Fruit fly (Drosophila melanogaster): ENCODE results near the gene ssx.

The ssx gene

dm6 chrX:1375265-1375958 lies 5.0 kb downstream of the ssx start, which contains the start of gene AMPKalpha (continued):
- peak; percentile 56; the same call in 2 of the 3 replicates for TF ChIP-seq Opbp (GFP tag; IDR thresholded peaks at IDR 0.05; ENCODE audit: partially characterized antibody)
- TF ChIP-seq abd-A (tag; optimal IDR thresholded peaks at IDR 0.05): peak; percentile 24
- TF ChIP-seq CG11093 (GFP tag; IDR thresholded peaks at IDR 0.05): no peak
- peak; percentile 8; the same call in 1 of the 2 replicates for TF ChIP-seq Adf1 (GFP tag; IDR thresholded peaks at IDR 0.05)
- TF ChIP-seq CG6791 (GFP tag; IDR thresholded peaks at IDR 0.05; ENCODE audit: partially characterized antibody): peak; percentile 43; the same call in 1 of the 3 replicates
- peak in 1 of 2 experiments; percentile 38 for TF ChIP-seq Pdp1 (GFP tag; optimal IDR thresholded peaks at IDR 0.05)
- TF ChIP-seq CG10543 (GFP tag; optimal IDR thresholded peaks at IDR 0.05): no peak
- TF ChIP-seq CG3065 (GFP tag; optimal IDR thresholded peaks at IDR 0.05): no peak
- no peak for TF ChIP-seq CG2129 (GFP tag; IDR thresholded peaks at IDR 0.05; ENCODE audit: partially characterized antibody)
- TF ChIP-seq CG18262 (tag; optimal IDR thresholded peaks at IDR 0.05): no peak
- TF ChIP-seq stwl (tag; optimal IDR thresholded peaks at IDR 0.05): peak; percentile 29
- no peak for TF ChIP-seq CG9817 (tag; optimal IDR thresholded peaks at IDR 0.05)
- peak; percentile 37 to 53 for TF ChIP-seq Trl (optimal IDR thresholded peaks at IDR 0.05)
- no peak for TF ChIP-seq Trl (GFP tag; optimal IDR thresholded peaks at IDR 0.05)
- TF ChIP-seq scrt (GFP tag; optimal IDR thresholded peaks at IDR 0.05): no peak
- no peak for TF ChIP-seq NFAT (GFP tag; IDR thresholded peaks at IDR 0.05)
- peak; percentile 47 for TF ChIP-seq CG1603 (tag; optimal IDR thresholded peaks at IDR 0.05)
- TF ChIP-seq CG8290 (GFP tag; optimal IDR thresholded peaks at IDR 0.05): no peak
- TF ChIP-seq CG8290 (tag; optimal IDR thresholded peaks at IDR 0.05): peak in 1 of 2 experiments; percentile 27
- TF ChIP-seq CG6654 (GFP tag; optimal IDR thresholded peaks at IDR 0.05): no peak
- TF ChIP-seq jigr1 (GFP tag; IDR thresholded peaks at IDR 0.05): no peak
- TF ChIP-seq Sox102F (GFP tag; optimal IDR thresholded peaks at IDR 0.05): no peak
- TF ChIP-seq ftz-f1 (GFP tag; optimal IDR thresholded peaks at IDR 0.05): no peak
- TF ChIP-seq CG34376 (GFP tag; optimal IDR thresholded peaks at IDR 0.05): peak; percentile 44
- TF ChIP-seq CG1832 (GFP tag; optimal IDR thresholded peaks at IDR 0.05): peak; percentile 81
- no peak for TF ChIP-seq sima (GFP tag; optimal IDR thresholded peaks at IDR 0.05)
- peak; percentile 55 for TF ChIP-seq CG13287 (GFP tag; IDR thresholded peaks at IDR 0.05; ENCODE audit: partially characterized antibody)
- TF ChIP-seq gfzf (GFP tag; optimal IDR thresholded peaks at IDR 0.05): peak; percentile 16
- TF ChIP-seq MESR4 (GFP tag; optimal IDR thresholded peaks at IDR 0.05): peak; percentile 89
- TF ChIP-seq CG11723 (GFP tag; optimal IDR thresholded peaks at IDR 0.05): no peak
- peak; percentile 81 for TF ChIP-seq Dref (GFP tag; IDR thresholded peaks at IDR 0.05)

dm6 chrX:1379692-1380349 lies 9.4 kb downstream of the ssx start:
- no peak for TF ChIP-seq CG30431 (GFP tag; optimal IDR thresholded peaks at IDR 0.05)
- TF ChIP-seq crol (GFP tag; IDR thresholded peaks at IDR 0.05): peak; percentile 58; the same call in 1 of the 2 replicates
- 0 out of 2 replicates have a peak, but pooled peaks have one; percentile 11 for TF ChIP-seq Atf6 (GFP tag; IDR thresholded peaks at IDR 0.05)
- TF ChIP-seq vvl (GFP tag; IDR thresholded peaks at IDR 0.05): peak; percentile 70
- peak; percentile 49 for TF ChIP-seq MESR4 (GFP tag; optimal IDR thresholded peaks at IDR 0.05)
- no peak for TF ChIP-seq Ada2b (GFP tag; IDR thresholded peaks at IDR 0.05)
- TF ChIP-seq HLH54F (GFP tag; optimal IDR thresholded peaks at IDR 0.05): no peak
- TF ChIP-seq luna (GFP tag; optimal IDR thresholded peaks at IDR 0.05): no peak
- TF ChIP-seq CrebB (tag; optimal IDR thresholded peaks at IDR 0.05): no peak
- no peak for TF ChIP-seq org-1 (GFP tag; optimal IDR thresholded peaks at IDR 0.05)
- TF ChIP-seq Deaf1 (tag; optimal IDR thresholded peaks at IDR 0.05): peak; percentile 55
- peak in 1 of 2 experiments; percentile 70 for TF ChIP-seq Pdp1 (GFP tag; optimal IDR thresholded peaks at IDR 0.05)
- peak; percentile 35 for TF ChIP-seq ewg (GFP tag; optimal IDR thresholded peaks at IDR 0.05)
- peak; percentile 17 for TF ChIP-seq cg (GFP tag; optimal IDR thresholded peaks at IDR 0.05)
- TF ChIP-seq ftz-f1 (GFP tag; optimal IDR thresholded peaks at IDR 0.05): peak; percentile 58

All from whole organism, embryonic.